Worm (Caenorhabditis elegans) whole organism, L1 larva: ENCODE data around the gene frpr-10.

Experiments used
- C34B4.2 ChIP-seq: sonication (generic microtip); optimal IDR thresholded peaks from 2 replicates; lab custom pipeline; 2017; ENCODE audit warnings: mild to moderate bottlenecking, missing genetic modification characterization, missing compliant biosample characterization
- F16B12.6 ChIP-seq: fragments of 150-350 bp; optimal IDR thresholded peaks from 2 replicates; lab custom pipeline; 2014; ENCODE audit warnings: missing biosample characterization, missing genetic modification characterization
- Y116A8C.19 ChIP-seq: sonication (generic microtip); optimal IDR thresholded peaks from 2 replicates; lab custom pipeline; 2016; ENCODE audit warnings: missing compliant biosample characterization, missing genetic modification characterization, borderline replicate concordance
- aly-2 ChIP-seq: fragments of 150-350 bp; optimal IDR thresholded peaks from 2 replicates; lab custom pipeline; 2014; ENCODE audit warnings: missing biosample characterization, missing genetic modification characterization
- ama-1 ChIP-seq: fragments of 150-350 bp; optimal IDR thresholded peaks from 2 replicates; lab custom pipeline; 2014
- blmp-1 ChIP-seq: fragments of 150-350 bp; optimal IDR thresholded peaks from 2 replicates; lab custom pipeline; 2014; ENCODE audit warnings: missing biosample characterization, missing genetic modification characterization
- ceh-8 ChIP-seq: fragments of 200-800 bp; sonication (Bioruptor generic); optimal IDR thresholded peaks from 2 replicates; lab custom pipeline; 2018; ENCODE audit warnings: mild to moderate bottlenecking, missing genetic modification characterization, moderate library complexity, missing compliant biosample characterization
- ceh-88 ChIP-seq: fragments of 200-800 bp; sonication (Bioruptor generic); IDR thresholded peaks from 2 replicates; pipeline ENCODE4 v1.3.6; 2022; ENCODE audit warnings: missing genetic modification characterization, missing compliant biosample characterization
- ceh-90 ChIP-seq: sonication (generic microtip); optimal IDR thresholded peaks from 2 replicates; lab custom pipeline; 2016; ENCODE audit warnings: missing genetic modification characterization, missing compliant biosample characterization
- dpl-1 ChIP-seq, 3 experiments: fragments of 150-350 bp in 2 of 3; sonication (generic microtip) in 1 of 3; optimal IDR thresholded peaks; 2 replicates each; lab custom pipeline; 2014 to 2017; ENCODE audit warnings: missing biosample characterization in 3 of 3, missing genetic modification characterization in 3 of 3, missing genetic modification reagents in 3 of 3
- dsc-1 ChIP-seq: sonication (generic microtip); optimal IDR thresholded peaks from 2 replicates; lab custom pipeline; 2016; ENCODE audit warnings: mild to moderate bottlenecking, missing genetic modification characterization, missing compliant biosample characterization
- efl-1 ChIP-seq, 4 experiments: fragments of 150-350 bp; optimal IDR thresholded peaks in 3 of 4; peaks in 1 of 4; 1 replicate in 1 of 4; 2 replicates in 3 of 4; lab custom pipeline; 2014; ENCODE audit warnings: missing biosample characterization in 2 of 4, missing genetic modification characterization in 2 of 4, missing genetic modification reagents in 2 of 4
- efl-3 ChIP-seq: fragments of 200-800 bp; sonication (Bioruptor generic); optimal IDR thresholded peaks from 2 replicates; lab custom pipeline; 2018; ENCODE audit warnings: mild to moderate bottlenecking, missing genetic modification characterization, missing compliant biosample characterization
- elt-3 ChIP-seq, 6 experiments: fragments of 150-350 bp in 1 of 6; sonication (generic microtip); optimal IDR thresholded peaks; 2 replicates each; lab custom pipeline; 2017 to 2018; ENCODE audit warnings: missing biosample characterization in 6 of 6, missing genetic modification characterization in 6 of 6, inconsistent platforms in 1 of 6
- fkh-10 ChIP-seq: sonication (generic microtip); optimal IDR thresholded peaks from 2 replicates; lab custom pipeline; 2017; ENCODE audit warnings: missing biosample characterization, missing genetic modification reagents, missing genetic modification characterization
- fkh-8 ChIP-seq: sonication (generic microtip); optimal IDR thresholded peaks from 2 replicates; lab custom pipeline; 2016; ENCODE audit warnings: mild to moderate bottlenecking, missing genetic modification characterization, missing compliant biosample characterization
- isw-1 ChIP-seq: fragments of 200-800 bp; sonication (Bioruptor generic); IDR thresholded peaks from 2 replicates; pipeline ENCODE4 v1.3.6; 2022; ENCODE audit warnings: missing genetic modification characterization, missing compliant biosample characterization
- lin-35 ChIP-seq, 2 experiments: fragments of 150-350 bp; optimal IDR thresholded peaks; 2 replicates each; lab custom pipeline; 2014; ENCODE audit warnings: missing biosample characterization in 2 of 2, missing genetic modification characterization in 2 of 2, missing genetic modification reagents in 2 of 2
- lsy-2 ChIP-seq, 2 experiments: fragments of 150-350 bp; optimal IDR thresholded peaks; 2 replicates each; lab custom pipeline; 2014; ENCODE audit warnings: missing biosample characterization in 2 of 2, missing genetic modification characterization in 2 of 2
- mab-9 ChIP-seq: fragments of 200-800 bp; sonication (Bioruptor generic); IDR thresholded peaks from 2 replicates; pipeline ENCODE4 v1.3.6; 2022; ENCODE audit warnings: missing genetic modification reagents, missing genetic modification characterization, missing compliant biosample characterization
- nhr-11 ChIP-seq: fragments of 150-350 bp; optimal IDR thresholded peaks from 2 replicates; lab custom pipeline; 2014; ENCODE audit warnings: missing biosample characterization, missing genetic modification characterization
- nhr-12 ChIP-seq: sonication (generic microtip); optimal IDR thresholded peaks from 2 replicates; lab custom pipeline; 2017; ENCODE audit warnings: missing biosample characterization, missing genetic modification characterization
- nhr-19 ChIP-seq: fragments of 200-800 bp; sonication (Bioruptor generic); conservative IDR thresholded peaks from 2 replicates; pipeline ENCODE4 v1.3.6; 2022; ENCODE audit warnings: missing genetic modification characterization, missing compliant biosample characterization
- nhr-47 ChIP-seq: sonication (generic microtip); optimal IDR thresholded peaks from 2 replicates; lab custom pipeline; 2016; ENCODE audit warnings: mild to moderate bottlenecking, missing genetic modification characterization, moderate library complexity, missing compliant biosample characterization
- nhr-71 ChIP-seq: sonication (generic microtip); optimal IDR thresholded peaks from 2 replicates; lab custom pipeline; 2016; ENCODE audit warnings: mild to moderate bottlenecking, missing genetic modification characterization, moderate library complexity, missing compliant biosample characterization
- nhr-85 ChIP-seq: sonication (generic microtip); peaks from one replicate; lab custom pipeline; 2016; ENCODE audit warnings: missing genetic modification characterization, inconsistent platforms, missing compliant biosample characterization
- nhr-90 ChIP-seq: sonication (generic microtip); optimal IDR thresholded peaks from 2 replicates; lab custom pipeline; 2016; ENCODE audit warnings: mild to moderate bottlenecking, missing genetic modification characterization, missing compliant biosample characterization; ENCODE audit not compliant: poor library complexity
- pax-3 ChIP-seq: fragments of 200-800 bp; sonication (Bioruptor generic); optimal IDR thresholded peaks from 2 replicates; lab custom pipeline; 2018; ENCODE audit warnings: mild to moderate bottlenecking, missing genetic modification characterization, moderate library complexity, missing compliant biosample characterization
- rnt-1 ChIP-seq: sonication (generic microtip); optimal IDR thresholded peaks from 2 replicates; lab custom pipeline; 2016; ENCODE audit warnings: mild to moderate bottlenecking, missing genetic modification characterization, moderate library complexity, missing compliant biosample characterization
- sox-4 ChIP-seq: sonication (generic microtip); optimal IDR thresholded peaks from 2 replicates; lab custom pipeline; 2016; ENCODE audit warnings: missing genetic modification characterization, missing compliant biosample characterization
- tlp-1 ChIP-seq: fragments of 150-350 bp; optimal IDR thresholded peaks from 2 replicates; lab custom pipeline; 2014; ENCODE audit warnings: missing biosample characterization, missing genetic modification characterization
- unc-30 ChIP-seq: sonication (generic microtip); optimal IDR thresholded peaks from 2 replicates; lab custom pipeline; 2017; ENCODE audit warnings: missing biosample characterization, missing genetic modification characterization
- unc-62 ChIP-seq: fragments of 150-350 bp; optimal IDR thresholded peaks from 2 replicates; lab custom pipeline; 2014; ENCODE audit warnings: missing biosample characterization, missing genetic modification reagents, missing genetic modification characterization
- zip-4 ChIP-seq: fragments of 200-800 bp; sonication (Bioruptor generic); optimal IDR thresholded peaks from 2 replicates; lab custom pipeline; 2018; ENCODE audit warnings: mild to moderate bottlenecking, missing genetic modification characterization, moderate library complexity, missing compliant biosample characterization
- ztf-11 ChIP-seq, 2 experiments: sonication (generic microtip); optimal IDR thresholded peaks; 2 replicates each; lab custom pipeline; 2016 to 2017; ENCODE audit warnings: missing genetic modification characterization in 2 of 2, missing biosample characterization in 1 of 2, missing compliant biosample characterization in 1 of 2

frpr-10 gene

DNA sequence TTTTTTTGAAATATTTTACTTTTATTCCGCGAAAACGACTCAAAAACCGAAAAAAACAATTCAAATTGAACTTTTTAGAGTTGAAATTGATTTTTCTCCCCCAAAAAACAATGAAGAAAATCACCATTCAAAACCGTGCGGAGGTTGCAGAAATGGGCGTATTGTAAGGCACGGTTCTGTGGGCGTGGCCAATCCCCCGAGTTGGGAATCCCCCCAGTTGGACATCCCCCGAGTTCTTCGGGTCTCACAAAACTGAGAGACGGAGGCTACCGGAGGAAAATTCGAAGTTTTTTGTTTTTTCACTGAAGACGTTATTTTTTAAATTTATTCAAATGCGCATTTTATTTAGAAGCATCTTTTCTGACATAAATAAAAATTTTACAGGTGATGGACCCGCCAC is 9.3 kb upstream of the frpr-10 start, which contains the start of gene mcm-3AP:
TSS of gene mcm-3AP (plus strand) at position 383 of the 400 bp plus-strand sequence.
- TF ChIP-seq F16B12.6 (tag; lab: Kevin White, UChicago) (peak; percentile 36), lsy-2 (tag; optimal IDR thresholded peaks at IDR 0.05; lab: Kevin White, UChicago) (peak; percentile 31 to 83), dsc-1 (tag; lab: Kevin White, UChicago) (peak; percentile 0), nhr-19 (GFP tag; lab: Robert Waterston, UW) (peak; percentile 72), nhr-47 (peak; percentile 45), rnt-1 (tag; lab: Kevin White, UChicago) (peak; percentile 35), ceh-88 (GFP tag; lab: Robert Waterston, UW) (peak; percentile 41; the same call in 1 of the 2 replicates), isw-1 (peak; percentile 72), efl-1 (optimal IDR thresholded peaks at IDR 0.05; lab: Kevin White, UChicago) (peak; percentile 28 to 35), efl-1 (GFP tag; optimal IDR thresholded peaks at IDR 0.05 in 1 of 2; lab: Kevin White, UChicago) (peak; percentile 16 to 88), nhr-85 (tag; lab: Kevin White, UChicago) (peak; percentile 44), nhr-71 (peak; percentile 50), dpl-1 (GFP tag; optimal IDR thresholded peaks at IDR 0.05; lab: Kevin White, UChicago) (peak in 1 of 3 experiments; percentile 30), lin-35 (GFP tag; optimal IDR thresholded peaks at IDR 0.05; lab: Kevin White, UChicago) (peak in 1 of 2 experiments; percentile 37)

ce11 chrIV:7954006-7954405 is 3.6 kb upstream of the frpr-10 start:
- TF ChIP-seq tlp-1 (tag; lab: Kevin White, UChicago) = no peak
- TF ChIP-seq efl-1 (optimal IDR thresholded peaks at IDR 0.05; lab: Kevin White, UChicago) = no peak
- no peak for TF ChIP-seq efl-1 (GFP tag; optimal IDR thresholded peaks at IDR 0.05 in 1 of 2; lab: Kevin White, UChicago)
- no peak for TF ChIP-seq C34B4.2 (tag; lab: Kevin White, UChicago)
- no peak for TF ChIP-seq fkh-8 (tag; lab: Kevin White, UChicago)
- no peak for TF ChIP-seq aly-2
- TF ChIP-seq unc-62 (GFP tag; lab: Kevin White, UChicago) = no peak
- no peak for TF ChIP-seq fkh-10 (GFP tag; lab: Kevin White, UChicago)
- TF ChIP-seq pax-3 (tag; lab: Kevin White, UChicago) = no peak
- TF ChIP-seq nhr-90 (tag; lab: Kevin White, UChicago) = no peak
- TF ChIP-seq ama-1 = no peak

DNA sequence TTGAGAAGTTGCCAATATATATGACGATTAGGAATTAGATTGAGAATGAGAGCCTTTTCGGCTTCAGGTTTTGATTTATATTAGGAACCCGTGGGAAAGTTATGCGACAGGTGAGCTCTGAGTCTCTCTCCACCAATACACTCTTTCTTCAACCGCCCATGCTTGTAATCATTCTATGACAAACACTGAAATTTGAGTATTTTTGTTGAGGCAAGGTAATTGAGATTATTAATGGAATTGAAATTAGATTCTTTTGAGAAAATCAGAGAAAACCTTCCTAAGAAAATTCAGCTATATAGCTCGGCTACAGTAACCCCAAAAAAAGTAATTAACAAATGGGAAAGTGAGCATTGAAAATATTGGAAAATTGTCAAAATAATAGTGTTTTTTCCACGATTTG is 1.8 kb upstream of the frpr-10 start, which contains the start of gene ceh-19:
TSS of gene ceh-19 (minus strand) at position 101 of the 400 bp plus-strand sequence.
- TF ChIP-seq blmp-1 (tag; lab: Kevin White, UChicago) (no peak), elt-3 (tag; optimal IDR thresholded peaks at IDR 0.05; lab: Kevin White, UChicago) (no peak), nhr-11 (tag; lab: Kevin White, UChicago) (no peak), ceh-8 (GFP tag; lab: Kevin White, UChicago) (no peak), efl-3 (no peak), nhr-12 (tag; lab: Kevin White, UChicago) (no peak), mab-9 (GFP tag; lab: Robert Waterston, UW) (no peak), dsc-1 (tag; lab: Kevin White, UChicago) (no peak), pax-3 (tag; lab: Kevin White, UChicago) (no peak), ztf-11 (tag; optimal IDR thresholded peaks at IDR 0.05; lab: Kevin White, UChicago) (no peak), nhr-71 (no peak), nhr-47 (no peak), unc-30 (tag; lab: Kevin White, UChicago) (no peak), zip-4 (GFP tag; lab: Kevin White, UChicago) (no peak), fkh-8 (tag; lab: Kevin White, UChicago) (no peak), ceh-90 (tag; lab: Kevin White, UChicago) (no peak), sox-4 (tag; lab: Kevin White, UChicago) (no peak), Y116A8C.19 (tag; lab: Kevin White, UChicago) (no peak), rnt-1 (tag; lab: Kevin White, UChicago) (no peak)
